Worm (Caenorhabditis elegans): ENCODE measurements around the gene C05D11.5.

Gene C05D11.5

DNA sequence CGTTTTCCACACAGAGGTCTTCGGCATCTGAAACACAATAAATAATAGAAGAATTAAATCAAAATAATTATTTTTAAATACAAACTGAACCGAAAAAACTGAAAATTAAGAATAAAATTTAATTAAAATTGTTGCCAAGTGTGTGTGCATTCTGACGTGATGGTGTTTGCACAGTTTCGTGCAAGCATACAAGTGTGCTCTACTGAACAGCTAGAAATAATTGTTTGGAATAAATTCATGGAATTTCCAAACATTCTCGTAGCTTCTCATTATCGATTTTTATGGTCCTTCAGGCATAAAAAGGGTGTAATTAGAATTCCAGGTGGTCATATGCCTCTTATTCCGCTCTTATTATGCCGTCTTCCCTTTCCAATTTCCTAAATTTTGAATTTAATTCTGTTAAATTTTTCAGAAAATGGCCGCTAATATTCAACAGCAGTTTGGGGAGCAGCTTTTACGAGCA is 20.0 kb upstream of the C05D11.5 start, which contains the start of the genes mrps-17 and txdc-9 (continued):
- TF ChIP-seq nhr-28 (tag; optimal IDR thresholded peaks at IDR 0.05) (no peak), elt-2 (tag; optimal IDR thresholded peaks at IDR 0.05) (peak; percentile 33), ceh-82 (tag; optimal IDR thresholded peaks at IDR 0.05) (no peak), snpc-4 (tag; optimal IDR thresholded peaks at IDR 0.05) (no peak), ztf-11 (tag; optimal IDR thresholded peaks at IDR 0.05) (no peak), elt-1 (tag; optimal IDR thresholded peaks at IDR 0.05) (no peak)

DNA sequence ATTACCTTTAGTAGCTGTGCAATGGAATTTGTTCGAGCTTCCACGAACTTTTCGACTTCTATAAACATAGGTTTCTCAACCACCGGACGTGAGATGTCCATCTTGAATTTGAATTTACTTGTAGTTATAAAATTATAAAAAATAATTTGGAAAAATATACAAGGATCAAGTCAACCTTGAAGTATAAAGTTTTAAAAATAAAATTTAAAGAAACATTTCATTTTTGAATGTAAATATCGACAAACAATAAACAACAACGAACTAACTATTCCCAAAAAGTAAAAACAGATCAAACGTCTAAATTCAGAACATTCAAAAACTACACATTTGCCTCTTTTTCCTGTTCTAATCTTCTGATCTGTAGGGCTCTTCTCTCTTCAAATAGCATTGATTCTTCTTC is 19.0 kb upstream of the C05D11.5 start, which contains the start of gene popl-1:
TSS of gene popl-1 (minus strand) at position 101 of the 400 bp plus-strand sequence.
- TF ChIP-seq elt-3 (tag; optimal IDR thresholded peaks at IDR 0.05) (no peak), nhr-77 (tag; optimal IDR thresholded peaks at IDR 0.05) (no peak), hmg-11 (tag; optimal IDR thresholded peaks at IDR 0.05) (no peak), nhr-28 (tag; optimal IDR thresholded peaks at IDR 0.05) (no peak), lsy-12 (tag; optimal IDR thresholded peaks at IDR 0.05) (no peak), ceh-28 (tag; optimal IDR thresholded peaks at IDR 0.05) (no peak), fkh-10 (GFP tag; optimal IDR thresholded peaks at IDR 0.05) (no peak)

ce11 chrIII:6427205-6427604 is 15.4 kb upstream of the C05D11.5 start, which contains the start of gene C05D11.8:
Gene C05D11.8, minus strand, starts transcription at chrIII:6427305.
- TF ChIP-seq R02D3.7 (tag; optimal IDR thresholded peaks at IDR 0.05), result no peak
- no peak for TF ChIP-seq egl-5 (tag; optimal IDR thresholded peaks at IDR 0.05)
- no peak for TF ChIP-seq fkh-2 (tag; optimal IDR thresholded peaks at IDR 0.05)
- no peak for TF ChIP-seq pha-4 (tag; optimal IDR thresholded peaks at IDR 0.05)
- TF ChIP-seq sea-2 (GFP tag; optimal IDR thresholded peaks at IDR 0.05), result no peak

DNA sequence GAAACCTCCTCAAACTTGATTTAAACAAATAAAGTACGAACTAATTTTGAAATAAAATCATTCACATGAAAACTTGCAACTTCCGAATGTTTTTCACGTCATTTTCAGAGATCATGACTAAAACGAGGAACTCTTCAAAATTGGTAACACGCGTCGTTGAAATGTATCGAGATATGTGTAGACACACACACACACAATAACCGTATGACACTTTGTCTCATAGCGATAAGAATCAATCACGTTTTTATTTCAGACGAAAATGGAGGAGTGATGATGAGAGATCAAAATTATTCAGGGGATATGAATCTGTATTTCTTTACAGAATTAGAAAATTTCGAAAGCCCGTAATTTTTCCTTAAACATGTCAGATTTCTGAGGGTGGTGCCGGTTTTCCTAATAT is 10.9 kb upstream of the C05D11.5 start:
- TF ChIP-seq lsy-12 (tag; optimal IDR thresholded peaks at IDR 0.05) (peak; percentile 2), jun-1 (tag; optimal IDR thresholded peaks at IDR 0.05) (peak; percentile 10), pqm-1 (tag; optimal IDR thresholded peaks at IDR 0.05) (peak; percentile 85), elt-2 (tag; optimal IDR thresholded peaks at IDR 0.05) (peak; percentile 34), elt-1 (tag; optimal IDR thresholded peaks at IDR 0.05) (peak; percentile 14), nfya-1 (tag; optimal IDR thresholded peaks at IDR 0.05; ENCODE audit: insufficient read depth) (no peak)

- TF ChIP-seq nhr-237 (tag; optimal IDR thresholded peaks at IDR 0.05) (no peak), elt-3 (tag; optimal IDR thresholded peaks at IDR 0.05) (peak in 1 of 3 experiments; percentile 3), mdl-1 (tag; optimal IDR thresholded peaks at IDR 0.05) (peak; percentile 47), elt-2 (tag; optimal IDR thresholded peaks at IDR 0.05) (peak; percentile 91), nhr-43 (tag; optimal IDR thresholded peaks at IDR 0.05; ENCODE audit: poor library complexity, severe bottlenecking) (peak; percentile 72), mml-1 (tag; optimal IDR thresholded peaks at IDR 0.05) (no peak), pha-4 (tag; optimal IDR thresholded peaks at IDR 0.05) (peak; percentile 19), pqm-1 (tag; optimal IDR thresholded peaks at IDR 0.05) (peak; percentile 89), nfya-1 (tag; optimal IDR thresholded peaks at IDR 0.05; ENCODE audit: insufficient read depth) (no peak), nhr-77 (tag; optimal IDR thresholded peaks at IDR 0.05) (no peak), ZK546.5 (tag; optimal IDR thresholded peaks at IDR 0.05) (no peak), aly-2 (tag; optimal IDR thresholded peaks at IDR 0.05) (no peak), nhr-23 (tag; optimal IDR thresholded peaks at IDR 0.05) (no peak)
Measured at ce11 chrIII:6421973-6422511, 10.2 kb upstream of the C05D11.5 start.

- TF ChIP-seq R02D3.7 (tag; optimal IDR thresholded peaks at IDR 0.05) (no peak), nfya-1 (tag; optimal IDR thresholded peaks at IDR 0.05; ENCODE audit: insufficient read depth) (no peak), nhr-12 (tag; optimal IDR thresholded peaks at IDR 0.05) (no peak), pha-4 (tag; optimal IDR thresholded peaks at IDR 0.05) (no peak), fkh-2 (tag; optimal IDR thresholded peaks at IDR 0.05) (no peak), nhr-28 (tag; optimal IDR thresholded peaks at IDR 0.05) (no peak), ceh-82 (tag; optimal IDR thresholded peaks at IDR 0.05) (no peak), ZK546.5 (tag; optimal IDR thresholded peaks at IDR 0.05) (no peak), eor-1 (tag; optimal IDR thresholded peaks at IDR 0.05) (no peak), egl-27 (tag; optimal IDR thresholded peaks at IDR 0.05) (no peak), lin-15B (tag; optimal IDR thresholded peaks at IDR 0.05) (no peak), ama-1 (optimal IDR thresholded peaks at IDR 0.05) (no peak), pqm-1 (tag; optimal IDR thresholded peaks at IDR 0.05) (no peak), sea-2 (GFP tag; optimal IDR thresholded peaks at IDR 0.05) (no peak), aly-2 (tag; optimal IDR thresholded peaks at IDR 0.05) (no peak), unc-39 (tag; optimal IDR thresholded peaks at IDR 0.05) (no peak), mml-1 (tag; optimal IDR thresholded peaks at IDR 0.05) (no peak)
Measured at ce11 chrIII:6421473-6421872, 9.7 kb upstream of the C05D11.5 start.

Measured in whole organism, L3 larva.